Worm (Caenorhabditis elegans): ENCODE results near the gene ZK6.8.

ce11 chrV:414630-415029 is 32.9 kb downstream of the ZK6.8 start, which contains the start of gene dod-19:
- TF ChIP-seq egl-27 (tag; optimal IDR thresholded peaks at IDR 0.05) (no peak), zag-1 (tag; optimal IDR thresholded peaks at IDR 0.05) (no peak)
